Worm (Caenorhabditis elegans): ENCODE measurements around the gene F09E5.14.

Gene F09E5.14

ce11 chrII:5323773-5324172 lies 20.9 kb downstream of the F09E5.14 start:
- TF ChIP-seq nhr-2 (tag; optimal IDR thresholded peaks at IDR 0.05) = no peak
- TF ChIP-seq nhr-12 (tag; optimal IDR thresholded peaks at IDR 0.05) = no peak
- TF ChIP-seq drap-1 (GFP tag; optimal IDR thresholded peaks at IDR 0.05) = no peak
- TF ChIP-seq unc-120 (tag; optimal IDR thresholded peaks at IDR 0.05; ENCODE audit: poor library complexity, severe bottlenecking) = no peak
- no peak for TF ChIP-seq ceh-83 (GFP tag; optimal IDR thresholded peaks at IDR 0.05)
- TF ChIP-seq sem-2 (GFP tag; optimal IDR thresholded peaks at IDR 0.05) = no peak
- no peak for TF ChIP-seq ham-2 (GFP tag; optimal IDR thresholded peaks at IDR 0.05)
- no peak for TF ChIP-seq pha-4 (tag; optimal IDR thresholded peaks at IDR 0.05)
- no peak for TF ChIP-seq nhr-237 (tag; optimal IDR thresholded peaks at IDR 0.05)
- no peak for TF ChIP-seq M03D4.4 (tag; optimal IDR thresholded peaks at IDR 0.05)
- no peak for TF ChIP-seq unc-39 (tag; optimal IDR thresholded peaks at IDR 0.05)
- no peak for TF ChIP-seq flh-1 (GFP tag; optimal IDR thresholded peaks at IDR 0.05)
- TF ChIP-seq cnd-1 (tag; optimal IDR thresholded peaks at IDR 0.05) = no peak
- no peak for TF ChIP-seq sptf-1 (tag; optimal IDR thresholded peaks at IDR 0.05)
- no peak for TF ChIP-seq snpc-4 (tag; optimal IDR thresholded peaks at IDR 0.05)
- TF ChIP-seq unc-62 (GFP tag; optimal IDR thresholded peaks at IDR 0.05) = no peak
- no peak for TF ChIP-seq elt-3 (tag; optimal IDR thresholded peaks at IDR 0.05)
- no peak for TF ChIP-seq ceh-39 (tag; optimal IDR thresholded peaks at IDR 0.05)
- TF ChIP-seq nhr-28 (tag; optimal IDR thresholded peaks at IDR 0.05) = no peak
- TF ChIP-seq mls-2 (tag; optimal IDR thresholded peaks at IDR 0.05) = no peak

ce11 chrII:5322732-5323326 lies 21.8 kb downstream of the F09E5.14 start, which contains the start of gene vhp-1:
Gene vhp-1, plus strand, starts transcription at chrII:5323276.
- TF ChIP-seq unc-39 (tag; optimal IDR thresholded peaks at IDR 0.05) (no peak), blmp-1 (tag; optimal IDR thresholded peaks at IDR 0.05) (no peak), nhr-76 (tag; optimal IDR thresholded peaks at IDR 0.05) (no peak), ztf-11 (tag; optimal IDR thresholded peaks at IDR 0.05) (no peak), tbx-8 (GFP tag; optimal IDR thresholded peaks at IDR 0.05) (no peak), M03D4.4 (tag; optimal IDR thresholded peaks at IDR 0.05) (no peak), sem-2 (GFP tag; optimal IDR thresholded peaks at IDR 0.05) (no peak), unc-62 (GFP tag; optimal IDR thresholded peaks at IDR 0.05) (no peak), ceh-83 (GFP tag; optimal IDR thresholded peaks at IDR 0.05) (no peak), lin-13 (tag; optimal IDR thresholded peaks at IDR 0.05) (no peak), bed-3 (GFP tag; optimal IDR thresholded peaks at IDR 0.05) (no peak), elt-1 (tag; optimal IDR thresholded peaks at IDR 0.05; ENCODE audit: borderline replicate concordance, insufficient read depth) (no peak), pha-4 (tag; optimal IDR thresholded peaks at IDR 0.05) (no peak), lin-32 (GFP tag; optimal IDR thresholded peaks at IDR 0.05) (no peak), nhr-12 (tag; optimal IDR thresholded peaks at IDR 0.05) (no peak), ces-1 (GFP tag; optimal IDR thresholded peaks at IDR 0.05) (no peak), mep-1 (tag; optimal IDR thresholded peaks at IDR 0.05) (no peak), nhr-237 (tag; optimal IDR thresholded peaks at IDR 0.05) (no peak), mab-5 (tag; optimal IDR thresholded peaks at IDR 0.05) (no peak), ham-2 (GFP tag; optimal IDR thresholded peaks at IDR 0.05) (no peak)

ce11 chrII:5321718-5322286 lies 22.9 kb downstream of the F09E5.14 start:
- peak; percentile 11 for TF ChIP-seq ham-2 (GFP tag; optimal IDR thresholded peaks at IDR 0.05)
- peak; percentile 61 for TF ChIP-seq mls-2 (tag; optimal IDR thresholded peaks at IDR 0.05)
- TF ChIP-seq sptf-1 (tag; optimal IDR thresholded peaks at IDR 0.05) = peak; percentile 10
- TF ChIP-seq nhr-2 (tag; optimal IDR thresholded peaks at IDR 0.05) = no peak
- no peak for TF ChIP-seq ceh-39 (tag; optimal IDR thresholded peaks at IDR 0.05)
- TF ChIP-seq ces-1 (GFP tag; optimal IDR thresholded peaks at IDR 0.05) = no peak
- peak; percentile 27 for TF ChIP-seq nhr-237 (tag; optimal IDR thresholded peaks at IDR 0.05)
- peak; percentile 70 for TF ChIP-seq elt-3 (tag; optimal IDR thresholded peaks at IDR 0.05)
- no peak for TF ChIP-seq M03D4.4 (tag; optimal IDR thresholded peaks at IDR 0.05)
- TF ChIP-seq elt-1 (tag; optimal IDR thresholded peaks at IDR 0.05; ENCODE audit: borderline replicate concordance, insufficient read depth) = no peak
- TF ChIP-seq ceh-43 (GFP tag; optimal IDR thresholded peaks at IDR 0.05) = peak; percentile 16
- peak; percentile 51 for TF ChIP-seq drap-1 (GFP tag; optimal IDR thresholded peaks at IDR 0.05)
- peak; percentile 23 for TF ChIP-seq pha-4 (tag; optimal IDR thresholded peaks at IDR 0.05)

Data from whole organism, mixed stage, embryonic.